Fruit fly (Drosophila melanogaster) whole organism, pupa: ENCODE measurements around the gene CG10909.

Experiments used
- CG10348 ChIP-seq: fragments of 200-800 bp; sonication (Bioruptor generic); IDR thresholded peaks from 2 replicates; pipeline ENCODE4 v1.3.6; 2022; ENCODE audit warnings: missing biosample characterization, missing genetic modification characterization
- CG12605 ChIP-seq: fragments of 200-800 bp; sonication (Bioruptor generic); IDR thresholded peaks from 2 replicates; pipeline ENCODE4 v1.3.6; 2022; ENCODE audit warnings: missing biosample characterization, missing genetic modification characterization
- CG13204 ChIP-seq: fragments of 200-800 bp; sonication (Bioruptor generic); optimal IDR thresholded peaks from 2 replicates; lab custom pipeline; 2018; ENCODE audit warnings: missing biosample characterization, mild to moderate bottlenecking, missing genetic modification characterization, moderate library complexity
- CG14655 ChIP-seq: fragments of 200-800 bp; sonication (Bioruptor generic); optimal IDR thresholded peaks from 3 replicates; lab custom pipeline; 2017; ENCODE audit warnings: mild to moderate bottlenecking, missing biosample characterization, missing genetic modification reagents, missing genetic modification characterization
- CG15710 ChIP-seq: fragments of 200-800 bp; sonication (Bioruptor generic); optimal IDR thresholded peaks from 2 replicates; lab custom pipeline; 2018; ENCODE audit warnings: missing biosample characterization, mild to moderate bottlenecking, missing genetic modification characterization, moderate library complexity
- CG17806 ChIP-seq: fragments of 200-800 bp; sonication (Bioruptor generic); optimal IDR thresholded peaks from 2 replicates; lab custom pipeline; 2018; ENCODE audit warnings: missing biosample characterization, mild to moderate bottlenecking, missing genetic modification characterization, moderate library complexity
- CG32121 ChIP-seq: fragments of 200-800 bp; sonication (Bioruptor generic); IDR thresholded peaks from 2 replicates; pipeline ENCODE4 v1.3.6; 2022; ENCODE audit warnings: missing biosample characterization, missing genetic modification characterization
- CG34367 ChIP-seq: fragments of 200-800 bp; sonication (Bioruptor generic); optimal IDR thresholded peaks from 2 replicates; lab custom pipeline; 2018; ENCODE audit warnings: missing biosample characterization, mild to moderate bottlenecking, missing genetic modification characterization
- CG4496 ChIP-seq: fragments of 200-800 bp; sonication (Bioruptor generic); IDR thresholded peaks from 3 replicates; pipeline ENCODE4 v1.3.6; 2022; ENCODE audit warnings: missing biosample characterization, missing genetic modification characterization
- CG8159 ChIP-seq: fragments of 200-800 bp; sonication (Bioruptor generic); optimal IDR thresholded peaks from 3 replicates; lab custom pipeline; 2018; ENCODE audit warnings: missing biosample characterization, mild to moderate bottlenecking, missing genetic modification characterization, moderate library complexity
- CG8301 ChIP-seq: fragments of 200-800 bp; sonication (Bioruptor generic); optimal IDR thresholded peaks from 2 replicates; lab custom pipeline; 2018; ENCODE audit warnings: missing biosample characterization, mild to moderate bottlenecking, missing genetic modification characterization
- CG9948 ChIP-seq: fragments of 200-800 bp; sonication (Bioruptor generic); optimal IDR thresholded peaks from 2 replicates; lab custom pipeline; 2018; ENCODE audit warnings: missing biosample characterization, mild to moderate bottlenecking, missing genetic modification characterization, moderate library complexity
- D1 ChIP-seq: fragments of 200-800 bp; sonication (Bioruptor generic); optimal IDR thresholded peaks from 2 replicates; lab custom pipeline; 2018; ENCODE audit warnings: missing biosample characterization, mild to moderate bottlenecking, missing genetic modification characterization, moderate library complexity
- EcR ChIP-seq: fragments of 200-800 bp; sonication (Bioruptor generic); optimal IDR thresholded peaks from 3 replicates; lab custom pipeline; 2019; ENCODE audit warnings: missing biosample characterization, missing genetic modification characterization, mild to moderate bottlenecking, moderate library complexity, missing genetic modification reagents
- Ets98B ChIP-seq: fragments of 200-800 bp; sonication (Bioruptor generic); IDR thresholded peaks from 2 replicates; pipeline ENCODE4 v1.3.6; 2022; ENCODE audit warnings: missing biosample characterization, missing genetic modification characterization
- Pif1A ChIP-seq: fragments of 200-800 bp; sonication (Bioruptor generic); optimal IDR thresholded peaks from 3 replicates; lab custom pipeline; 2016; ENCODE audit warnings: missing biosample characterization, missing genetic modification characterization
- Pif1B ChIP-seq: fragments of 200-800 bp; sonication (Bioruptor generic); optimal IDR thresholded peaks from 3 replicates; lab custom pipeline; 2016; ENCODE audit warnings: missing biosample characterization, missing genetic modification characterization
- Snoo ChIP-seq: fragments of 200-800 bp; sonication (Bioruptor generic); optimal IDR thresholded peaks from 3 replicates; lab custom pipeline; 2017; ENCODE audit warnings: missing biosample characterization, mild to moderate bottlenecking, missing genetic modification characterization, inconsistent platforms
- fd96Ca ChIP-seq: fragments of 200-800 bp; sonication (Bioruptor generic); IDR thresholded peaks from 3 replicates; pipeline ENCODE4 v1.3.6; 2022; ENCODE audit warnings: missing biosample characterization, missing genetic modification characterization
- gl ChIP-seq: fragments of 200-800 bp; sonication (Bioruptor generic); optimal IDR thresholded peaks from 2 replicates; lab custom pipeline; 2018; ENCODE audit warnings: missing biosample characterization, mild to moderate bottlenecking, missing genetic modification characterization
- rn ChIP-seq: fragments of 200-800 bp; sonication (Bioruptor generic); IDR thresholded peaks from 2 replicates; pipeline ENCODE4 v1.3.6; 2022; ENCODE audit warnings: missing biosample characterization, missing genetic modification characterization

The CG10909 gene

dm6 chr3R:12911192-12911591 lies at the start of gene CG10909:
Gene CG10909 (minus strand): TSS chr3R:12911292.
- TF ChIP-seq CG32121 (no peak), CG15710 (tag; lab: Kevin White, UChicago) (no peak), Pif1A (GFP tag; lab: Kevin White, UChicago) (no peak), D1 (tag; lab: Kevin White, UChicago) (no peak), CG34367 (tag; lab: Kevin White, UChicago) (no peak), Ets98B (GFP tag; lab: Robert Waterston, UW) (no peak), CG4496 (GFP tag; lab: Robert Waterston, UW) (no peak), Pif1B (no peak), CG17806 (tag; lab: Kevin White, UChicago) (no peak), CG8301 (no peak), CG9948 (no peak), fd96Ca (GFP tag; lab: Robert Waterston, UW) (no peak), CG13204 (GFP tag; lab: Kevin White, UChicago) (no peak), Snoo (tag; lab: Kevin White, UChicago) (no peak), rn (GFP tag; lab: Robert Waterston, UW) (no peak), CG8159 (tag; lab: Kevin White, UChicago) (no peak), EcR (GFP tag; lab: Kevin White, UChicago) (no peak), CG10348 (GFP tag; lab: Robert Waterston, UW) (no peak), CG14655 (no peak)

DNA sequence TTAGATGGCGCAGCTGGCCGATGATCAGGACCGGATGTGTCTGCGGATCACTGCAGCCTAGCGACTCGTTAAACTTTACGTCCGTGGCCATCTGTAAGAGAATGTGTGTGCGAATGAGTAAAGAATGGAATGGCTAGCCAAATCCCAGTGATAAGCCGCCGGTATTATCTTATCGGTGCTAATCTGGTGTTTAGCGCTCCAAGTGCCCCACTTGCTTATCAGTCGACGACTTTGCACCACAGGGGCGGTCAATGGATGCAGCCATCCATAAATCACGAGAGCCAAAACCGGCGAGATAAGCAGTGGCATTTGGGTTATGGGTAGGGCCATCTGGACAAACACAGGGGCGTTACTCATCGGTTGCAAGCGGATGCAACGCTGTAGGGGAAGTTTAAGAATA lies 49.1 kb upstream of the CG10909 start:
- TF ChIP-seq CG4496 (GFP tag; lab: Robert Waterston, UW): 0 out of 3 replicates have a peak, but pooled peaks have one; percentile 16
- TF ChIP-seq Snoo (tag; lab: Kevin White, UChicago): no peak
- TF ChIP-seq CG12605: no peak
- peak; percentile 47 for TF ChIP-seq EcR (GFP tag; lab: Kevin White, UChicago)
- TF ChIP-seq Ets98B (GFP tag; lab: Robert Waterston, UW): no peak

dm6 chr3R:12957388-12957787 lies 46.3 kb upstream of the CG10909 start:
- TF ChIP-seq Pif1A (GFP tag; lab: Kevin White, UChicago): peak; percentile 31
- no peak for TF ChIP-seq Ets98B (GFP tag; lab: Robert Waterston, UW)
- TF ChIP-seq CG12605: no peak
- no peak for TF ChIP-seq D1 (tag; lab: Kevin White, UChicago)
- TF ChIP-seq CG9948: peak; percentile 20
- no peak for TF ChIP-seq CG14655
- no peak for TF ChIP-seq EcR (GFP tag; lab: Kevin White, UChicago)
- TF ChIP-seq CG34367 (tag; lab: Kevin White, UChicago): peak; percentile 12
- TF ChIP-seq CG15710 (tag; lab: Kevin White, UChicago): peak; percentile 44
- no peak for TF ChIP-seq Snoo (tag; lab: Kevin White, UChicago)
- no peak for TF ChIP-seq CG8301
- TF ChIP-seq CG8159 (tag; lab: Kevin White, UChicago): peak; percentile 46
- 0 out of 3 replicates have a peak, but pooled peaks have one; percentile 9 for TF ChIP-seq fd96Ca (GFP tag; lab: Robert Waterston, UW)
- no peak for TF ChIP-seq CG32121
- no peak for TF ChIP-seq Pif1B
- no peak for TF ChIP-seq CG13204 (GFP tag; lab: Kevin White, UChicago)
- TF ChIP-seq CG17806 (tag; lab: Kevin White, UChicago): no peak
- TF ChIP-seq, all 21 proteins: peak for 6

- no peak for TF ChIP-seq CG15710 (tag; lab: Kevin White, UChicago)
- TF ChIP-seq rn (GFP tag; lab: Robert Waterston, UW): no peak
- no peak for TF ChIP-seq CG4496 (GFP tag; lab: Robert Waterston, UW)
- no peak for TF ChIP-seq CG12605
- no peak for TF ChIP-seq Pif1A (GFP tag; lab: Kevin White, UChicago)
- TF ChIP-seq CG8301: no peak
- no peak for TF ChIP-seq CG34367 (tag; lab: Kevin White, UChicago)
- no peak for TF ChIP-seq CG10348 (GFP tag; lab: Robert Waterston, UW)
- no peak for TF ChIP-seq D1 (tag; lab: Kevin White, UChicago)
- TF ChIP-seq CG8159 (tag; lab: Kevin White, UChicago): no peak
- no peak for TF ChIP-seq CG32121
- no peak for TF ChIP-seq gl (tag; lab: Kevin White, UChicago)
- no peak for TF ChIP-seq EcR (GFP tag; lab: Kevin White, UChicago)
- no peak for TF ChIP-seq CG9948
- no peak for TF ChIP-seq Pif1B
Observed at dm6 chr3R:12915811-12916210, 4.7 kb upstream of the CG10909 start, which contains the start of gene beat-Vb. Gene beat-Vb (plus strand): TSS chr3R:12916056.

dm6 chr3R:12891656-12892055 lies 19.4 kb downstream of the CG10909 start, which contains the start of gene d-cup:
Gene d-cup (plus strand): TSS chr3R:12891956.
- TF ChIP-seq D1 (tag; lab: Kevin White, UChicago) (no peak), Pif1A (GFP tag; lab: Kevin White, UChicago) (no peak), CG12605 (no peak), CG17806 (tag; lab: Kevin White, UChicago) (no peak), CG32121 (no peak), CG14655 (no peak), CG10348 (GFP tag; lab: Robert Waterston, UW) (no peak), CG8159 (tag; lab: Kevin White, UChicago) (no peak), Snoo (tag; lab: Kevin White, UChicago) (no peak)
